Worm (Caenorhabditis elegans) whole organism, young adult: Measurements from ENCODE around the gene clc-28.
A peak's percentile ranks its signal among the peaks of the same experiment; 100 is the strongest.

Source experiments
- B0336.3 ChIP-seq: fragments of 200-800 bp; sonication (Bioruptor generic); IDR thresholded peaks from 2 replicates; pipeline ENCODE4 v1.3.6; 2022; ENCODE audit warnings: missing genetic modification characterization, missing compliant biosample characterization
- F10E7.11 ChIP-seq: sonication (generic microtip); optimal IDR thresholded peaks from 2 replicates; lab custom pipeline; 2017; ENCODE audit warnings: mild to moderate bottlenecking, missing genetic modification characterization, moderate library complexity, missing compliant biosample characterization
- F57A8.1 ChIP-seq: fragments of 200-800 bp; sonication (Bioruptor generic); optimal IDR thresholded peaks from 2 replicates; lab custom pipeline; 2018; ENCODE audit warnings: mild to moderate bottlenecking, missing genetic modification characterization, moderate library complexity, missing compliant biosample characterization
- F57C9.4 ChIP-seq: sonication (generic microtip); optimal IDR thresholded peaks from 2 replicates; lab custom pipeline; 2017; ENCODE audit warnings: mild to moderate bottlenecking, missing genetic modification characterization, missing compliant biosample characterization
- K11D2.4 ChIP-seq: fragments of 200-800 bp; sonication (Bioruptor generic); IDR thresholded peaks from 2 replicates; pipeline ENCODE4 v1.3.6; 2022; ENCODE audit warnings: missing genetic modification reagents, missing genetic modification characterization, missing compliant biosample characterization
- Y53G8AR.9 ChIP-seq: fragments of 200-800 bp; sonication (Bioruptor generic); conservative IDR thresholded peaks from 2 replicates; pipeline ENCODE4 v1.3.6; 2022; ENCODE audit warnings: missing genetic modification reagents, missing genetic modification characterization, missing compliant biosample characterization
- Y56A3A.18 ChIP-seq: fragments of 200-800 bp; sonication (Bioruptor generic); IDR thresholded peaks from 2 replicates; pipeline ENCODE4 v1.3.6; 2022; ENCODE audit warnings: missing genetic modification reagents, missing genetic modification characterization, missing compliant biosample characterization
- Y79H2A.3 ChIP-seq: fragments of 200-800 bp; sonication (Bioruptor generic); conservative IDR thresholded peaks from 2 replicates; pipeline ENCODE4 v1.3.6; 2022; ENCODE audit warnings: missing genetic modification reagents, missing genetic modification characterization, missing compliant biosample characterization
- Y95B8A.8 ChIP-seq: fragments of 200-800 bp; sonication (Bioruptor generic); IDR thresholded peaks from 2 replicates; pipeline ENCODE4 v1.3.6; 2022; ENCODE audit warnings: missing genetic modification reagents, missing genetic modification characterization, missing compliant biosample characterization
- atf-7 ChIP-seq: sonication (generic microtip); optimal IDR thresholded peaks from 2 replicates; lab custom pipeline; 2017; ENCODE audit warnings: mild to moderate bottlenecking, missing genetic modification characterization, missing compliant biosample characterization
- attf-5 ChIP-seq: fragments of 200-800 bp; sonication (Bioruptor generic); optimal IDR thresholded peaks from 2 replicates; lab custom pipeline; 2018; ENCODE audit warnings: mild to moderate bottlenecking, missing genetic modification characterization, missing compliant biosample characterization
- bed-2 ChIP-seq: fragments of 200-800 bp; sonication (Bioruptor generic); IDR thresholded peaks from 2 replicates; pipeline ENCODE4 v1.3.6; 2022; ENCODE audit warnings: missing genetic modification reagents, missing genetic modification characterization, missing compliant biosample characterization
- cebp-1 ChIP-seq, 2 experiments: fragments of 200-800 bp in 1 of 2; sonication (Bioruptor generic) in 1 of 2; sonication (generic microtip) in 1 of 2; IDR thresholded peaks in 1 of 2; optimal IDR thresholded peaks in 1 of 2; 2 replicates each; pipeline versions ENCODE4 v1.3.6 to Lab custom; 2017 to 2022; ENCODE audit warnings: missing compliant biosample characterization in 2 of 2, missing genetic modification characterization in 2 of 2, mild to moderate bottlenecking in 1 of 2, missing genetic modification reagents in 1 of 2, moderate library complexity in 1 of 2
- ceh-27 ChIP-seq: fragments of 200-800 bp; sonication (Bioruptor generic); optimal IDR thresholded peaks from 2 replicates; lab custom pipeline; 2018; ENCODE audit warnings: mild to moderate bottlenecking, missing genetic modification characterization, moderate library complexity, missing compliant biosample characterization
- dox-1 ChIP-seq: fragments of 200-800 bp; sonication (Bioruptor generic); IDR thresholded peaks from 2 replicates; pipeline ENCODE4 v1.3.6; 2022; ENCODE audit warnings: missing genetic modification reagents, missing genetic modification characterization, missing compliant biosample characterization
- efl-1 ChIP-seq: fragments of 150-350 bp; optimal IDR thresholded peaks from 2 replicates; lab custom pipeline; 2014; ENCODE audit warnings: missing biosample characterization, missing genetic modification reagents, missing genetic modification characterization
- egl-18 ChIP-seq: fragments of 200-800 bp; sonication (Bioruptor generic); IDR thresholded peaks from 2 replicates; pipeline ENCODE4 v1.3.6; 2022; ENCODE audit warnings: missing genetic modification reagents, missing genetic modification characterization, missing compliant biosample characterization
- egl-44 ChIP-seq: fragments of 200-800 bp; sonication (Bioruptor generic); IDR thresholded peaks from 2 replicates; pipeline ENCODE4 v1.3.6; 2022; ENCODE audit warnings: missing genetic modification reagents, missing genetic modification characterization, missing compliant biosample characterization
- hmg-1.2 ChIP-seq: fragments of 200-800 bp; sonication (Bioruptor generic); IDR thresholded peaks from 2 replicates; pipeline ENCODE4 v1.3.6; 2022; ENCODE audit warnings: missing genetic modification reagents, missing genetic modification characterization, missing compliant biosample characterization
- let-526 ChIP-seq: fragments of 200-800 bp; sonication (Bioruptor generic); IDR thresholded peaks from 2 replicates; pipeline ENCODE4 v1.3.6; 2022; ENCODE audit warnings: missing genetic modification reagents, missing genetic modification characterization, missing compliant biosample characterization
- let-607 ChIP-seq, 2 experiments: fragments of 200-800 bp in 1 of 2; sonication (Bioruptor generic) in 1 of 2; sonication (generic microtip) in 1 of 2; optimal IDR thresholded peaks; 2 replicates each; lab custom pipeline; 2016 to 2018; ENCODE audit warnings: mild to moderate bottlenecking in 2 of 2, missing compliant biosample characterization in 2 of 2, missing genetic modification characterization in 2 of 2, moderate library complexity in 2 of 2, missing genotype in 1 of 2
- lin-35 ChIP-seq, 3 experiments: fragments of 150-350 bp in 2 of 3; sonication (generic microtip) in 1 of 3; optimal IDR thresholded peaks; 2 replicates each; lab custom pipeline; 2014 to 2018; ENCODE audit warnings: missing biosample characterization in 3 of 3, missing genetic modification characterization in 3 of 3, missing genetic modification reagents in 3 of 3
- lin-54 ChIP-seq: fragments of 200-800 bp; sonication (Bioruptor generic); optimal IDR thresholded peaks from 2 replicates; lab custom pipeline; 2018; ENCODE audit warnings: mild to moderate bottlenecking, missing genetic modification characterization, missing compliant biosample characterization
- madf-10 ChIP-seq: sonication (generic microtip); optimal IDR thresholded peaks from 2 replicates; lab custom pipeline; 2016; ENCODE audit warnings: mild to moderate bottlenecking, missing genetic modification characterization, missing compliant biosample characterization
- mcd-1 ChIP-seq: fragments of 200-800 bp; sonication (Bioruptor generic); IDR thresholded peaks from 2 replicates; pipeline ENCODE4 v1.3.6; 2022; ENCODE audit warnings: missing genetic modification reagents, missing genetic modification characterization, missing compliant biosample characterization
- mel-28 ChIP-seq: sonication (generic microtip); optimal IDR thresholded peaks from 2 replicates; lab custom pipeline; 2016; ENCODE audit warnings: borderline replicate concordance, mild to moderate bottlenecking, missing genetic modification characterization, missing compliant biosample characterization
- mes-4 ChIP-seq: sonication (generic microtip); optimal IDR thresholded peaks from 2 replicates; lab custom pipeline; 2016; ENCODE audit warnings: missing genotype, missing genetic modification characterization, missing compliant biosample characterization
- nhr-80 ChIP-seq: sonication (generic microtip); optimal IDR thresholded peaks from 2 replicates; lab custom pipeline; 2016; ENCODE audit warnings: missing genetic modification characterization, missing compliant biosample characterization
- rpc-1 ChIP-seq, 2 experiments: fragments of 150-350 bp in 1 of 2; sonication (generic microtip) in 1 of 2; optimal IDR thresholded peaks; 2 replicates each; lab custom pipeline; 2014 to 2018; ENCODE audit warnings: missing biosample characterization in 1 of 2, missing genetic modification characterization in 1 of 2, missing genetic modification reagents in 1 of 2, missing genotype in 1 of 2
- sdz-38 ChIP-seq: sonication (generic microtip); optimal IDR thresholded peaks from 2 replicates; lab custom pipeline; 2016; ENCODE audit warnings: missing genotype, missing genetic modification characterization, missing compliant biosample characterization
- tbp1 ChIP-seq: fragments of 200-800 bp; sonication (Bioruptor generic); optimal IDR thresholded peaks from 2 replicates; lab custom pipeline; 2018; ENCODE audit warnings: mild to moderate bottlenecking, missing genetic modification characterization, missing compliant biosample characterization
- ztf-28 ChIP-seq: fragments of 200-800 bp; sonication (Bioruptor generic); IDR thresholded peaks from 2 replicates; pipeline ENCODE4 v1.3.6; 2022; ENCODE audit warnings: missing genetic modification reagents, missing genetic modification characterization, missing compliant biosample characterization

clc-28 gene

ce11 chrIII:8325574-8326513 is 13.4 kb downstream of the clc-28 start, which contains the start of gene ZC262.13:
Gene ZC262.13, plus strand, starts transcription at chrIII:8326214.
- TF ChIP-seq Y53G8AR.9 (0 out of 2 replicates have a peak, but pooled peaks have one; percentile 52), attf-5 (no peak), ceh-27 (GFP tag; lab: Kevin White, UChicago) (no peak), ztf-28 (GFP tag; lab: Robert Waterston, UW) (no peak), Y95B8A.8 (GFP tag; lab: Robert Waterston, UW) (peak; percentile 79), nhr-80 (tag; lab: Kevin White, UChicago) (peak; percentile 73), lin-54 (GFP tag; lab: Kevin White, UChicago) (peak; percentile 6), bed-2 (GFP tag; lab: Robert Waterston, UW) (no peak), mes-4 (tag; lab: Kevin White, UChicago) (no peak), sdz-38 (tag; lab: Kevin White, UChicago) (no peak), hmg-1.2 (GFP tag; lab: Robert Waterston, UW) (0 out of 2 replicates have a peak, but pooled peaks have one; percentile 17), egl-18 (GFP tag; lab: Robert Waterston, UW) (no peak), lin-35 (GFP tag; optimal IDR thresholded peaks at IDR 0.05; lab: Kevin White, UChicago) (peak in 1 of 3 experiments; percentile 11), madf-10 (tag; lab: Kevin White, UChicago) (peak; percentile 2), Y79H2A.3 (peak; percentile 30; the same call in 1 of the 2 replicates), mel-28 (tag; lab: Kevin White, UChicago) (no peak), efl-1 (GFP tag; lab: Kevin White, UChicago) (no peak), F57A8.1 (no peak), cebp-1 (GFP tag; IDR thresholded peaks at IDR 0.05; lab: Robert Waterston, UW) (peak; percentile 60; the same call in 1 of the 2 replicates), cebp-1 (tag; optimal IDR thresholded peaks at IDR 0.05; lab: Kevin White, UChicago) (peak; percentile 80), let-526 (GFP tag; lab: Robert Waterston, UW) (no peak), Y56A3A.18 (GFP tag; lab: Robert Waterston, UW) (0 out of 2 replicates have a peak, but pooled peaks have one; percentile 43), egl-44 (GFP tag; lab: Robert Waterston, UW) (0 out of 2 replicates have a peak, but pooled peaks have one; percentile 17), atf-7 (tag; lab: Kevin White, UChicago) (peak; percentile 41), B0336.3 (GFP tag; lab: Robert Waterston, UW) (peak; percentile 34; the same call in 1 of the 2 replicates), let-607 (tag; optimal IDR thresholded peaks at IDR 0.05; lab: Kevin White, UChicago) (peak in 1 of 2 experiments; percentile 42), F10E7.11 (no peak), dox-1 (GFP tag; lab: Robert Waterston, UW) (peak; percentile 7; the same call in 1 of the 2 replicates)

- TF ChIP-seq nhr-80 (tag; lab: Kevin White, UChicago): peak; percentile 56
- peak; percentile 2 for TF ChIP-seq tbp1 (GFP tag; lab: Kevin White, UChicago)
- TF ChIP-seq cebp-1 (GFP tag; IDR thresholded peaks at IDR 0.05; lab: Robert Waterston, UW): no peak
- peak; percentile 30 for TF ChIP-seq cebp-1 (tag; optimal IDR thresholded peaks at IDR 0.05; lab: Kevin White, UChicago)
- TF ChIP-seq K11D2.4 (GFP tag; lab: Robert Waterston, UW): no peak
- TF ChIP-seq F57C9.4 (tag; lab: Kevin White, UChicago): no peak
- TF ChIP-seq rpc-1 (optimal IDR thresholded peaks at IDR 0.05; lab: Kevin White, UChicago): no peak
- no peak for TF ChIP-seq rpc-1 (tag; optimal IDR thresholded peaks at IDR 0.05; lab: Kevin White, UChicago)
- no peak for TF ChIP-seq mcd-1
Measured at ce11 chrIII:8324412-8324811, 14.9 kb downstream of the clc-28 start, which contains the start of gene F10E9.12. Gene F10E9.12, plus strand, starts transcription at chrIII:8324542.
